Worm (Caenorhabditis elegans) whole organism, mixed stage, embryonic: Measurements from ENCODE around the gene sri-9.

Experiments used
- ces-1 ChIP-seq: fragments of 150-350 bp; optimal IDR thresholded peaks from 2 replicates; lab custom pipeline; 2014; ENCODE audit warnings: missing biosample characterization, missing genetic modification reagents, missing genetic modification characterization
- drap-1 ChIP-seq: fragments of 200-800 bp; sonication (Bioruptor generic); optimal IDR thresholded peaks from 3 replicates; lab custom pipeline; 2018; ENCODE audit warnings: mild to moderate bottlenecking, missing genetic modification characterization, missing compliant biosample characterization
- nhr-237 ChIP-seq: fragments of 150-350 bp; optimal IDR thresholded peaks from 2 replicates; lab custom pipeline; 2014; ENCODE audit warnings: missing biosample characterization, missing genetic modification characterization
- nhr-76 ChIP-seq: sonication (generic microtip); optimal IDR thresholded peaks from 2 replicates; lab custom pipeline; 2017; ENCODE audit warnings: missing biosample characterization, missing genetic modification characterization
- unc-62 ChIP-seq: fragments of 150-350 bp; optimal IDR thresholded peaks from 2 replicates; lab custom pipeline; 2014; ENCODE audit warnings: missing biosample characterization, missing genetic modification reagents, missing genetic modification characterization

DNA sequence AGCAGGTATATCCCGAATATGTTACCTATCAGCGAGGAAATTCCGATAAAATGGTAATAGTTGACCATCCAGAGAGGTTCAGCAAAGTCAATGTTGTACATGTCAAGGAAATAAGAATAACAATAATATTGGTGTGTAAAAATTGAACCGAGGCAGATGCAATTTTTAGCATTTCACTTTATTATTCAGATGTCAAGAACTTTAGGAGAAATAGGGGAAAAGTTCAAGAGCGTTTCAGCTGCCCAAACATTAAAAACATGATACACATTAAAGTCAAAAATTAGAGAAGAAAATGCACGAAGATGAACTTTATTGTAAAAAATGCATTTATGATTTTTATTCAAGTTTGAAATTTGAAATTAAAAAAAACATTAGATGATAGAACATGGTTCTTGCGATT, 7.0 kb downstream of the sri-9 start, which contains the start of gene sri-69:
- TF ChIP-seq nhr-76 (tag; lab: Kevin White, UChicago) (no peak), drap-1 (GFP tag; lab: Kevin White, UChicago) (no peak), unc-62 (no peak), nhr-237 (tag; lab: Kevin White, UChicago) (no peak), ces-1 (GFP tag; lab: Kevin White, UChicago) (no peak)
